Worm (Caenorhabditis elegans): ENCODE measurements around the gene map-1.

- no peak for TF ChIP-seq ama-1 (optimal IDR thresholded peaks at IDR 0.05)
- no peak for TF ChIP-seq aly-1 (tag; optimal IDR thresholded peaks at IDR 0.05)
- TF ChIP-seq sea-1 (GFP tag; conservative IDR thresholded peaks at IDR 0.05) = no peak
Observed at ce11 chrIV:3668603-3669002, 18.1 kb downstream of the map-1 start, which contains the start of gene fmil-1.
